Fruit fly (Drosophila melanogaster): ENCODE measurements around the gene CG13995.

DNA sequence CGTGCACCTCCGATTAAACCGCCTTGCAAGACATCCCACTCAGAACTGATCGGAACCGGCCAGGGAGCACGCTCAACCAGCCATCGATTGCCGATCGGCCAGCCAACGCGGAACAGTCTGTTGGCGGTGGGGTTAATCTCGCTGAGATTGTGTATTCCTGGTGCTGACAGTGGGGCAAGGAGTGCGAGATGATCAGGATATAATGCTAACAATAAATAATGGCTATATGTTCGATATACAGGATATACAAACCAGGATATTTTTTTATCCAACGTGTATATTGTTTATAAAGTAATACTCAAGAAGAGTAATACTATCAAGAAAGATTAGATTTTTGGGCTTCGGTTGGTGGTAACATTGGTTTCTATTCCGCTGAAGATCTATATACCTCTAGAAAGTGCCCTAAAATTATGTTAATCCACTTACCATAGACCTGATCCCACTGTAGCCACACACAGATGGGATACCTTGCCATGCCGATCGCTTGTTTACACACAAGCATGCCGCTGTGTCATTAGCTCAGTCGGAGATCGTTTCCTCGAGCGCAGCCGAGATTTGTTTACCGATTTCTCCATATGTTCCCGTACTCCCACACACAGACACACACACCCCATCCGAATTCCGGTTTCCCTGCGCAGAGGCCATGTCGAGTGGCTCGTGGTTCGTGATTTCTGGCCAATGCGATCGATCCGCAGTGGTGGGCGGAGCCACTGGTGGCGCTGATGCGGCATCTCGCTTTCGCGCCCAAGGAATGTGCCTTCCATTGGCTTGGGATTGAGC is 34.6 kb upstream of the CG13995 start, which contains the start of gene H2.0:
- TF ChIP-seq CG9948 (tag; optimal IDR thresholded peaks at IDR 0.05) = peak; percentile 62
- no peak for TF ChIP-seq EcR (GFP tag; optimal IDR thresholded peaks at IDR 0.05)
- 0 out of 3 replicates have a peak, but pooled peaks have one; percentile 17 for TF ChIP-seq fd96Ca (GFP tag; IDR thresholded peaks at IDR 0.05)
- no peak for TF ChIP-seq CG12605 (GFP tag; IDR thresholded peaks at IDR 0.05)
- TF ChIP-seq Snoo (tag; optimal IDR thresholded peaks at IDR 0.05) = no peak
- peak; percentile 10 for TF ChIP-seq CG13204 (GFP tag; optimal IDR thresholded peaks at IDR 0.05)
- peak; percentile 21; the same call in 1 of the 2 replicates for TF ChIP-seq Ets98B (GFP tag; IDR thresholded peaks at IDR 0.05)
- TF ChIP-seq CG34367 (tag; optimal IDR thresholded peaks at IDR 0.05) = no peak
- peak; percentile 42 for TF ChIP-seq gl (tag; optimal IDR thresholded peaks at IDR 0.05)
- peak; percentile 79 for TF ChIP-seq CG8301 (tag; optimal IDR thresholded peaks at IDR 0.05)
- TF ChIP-seq CG17806 (tag; optimal IDR thresholded peaks at IDR 0.05) = no peak
- TF ChIP-seq CG10348 (GFP tag; IDR thresholded peaks at IDR 0.05) = no peak
